Worm (Caenorhabditis elegans): ENCODE measurements around the gene acr-2.

- TF ChIP-seq nhr-12 (tag; optimal IDR thresholded peaks at IDR 0.05) = no peak
- TF ChIP-seq mls-2 (tag; optimal IDR thresholded peaks at IDR 0.05) = no peak
- TF ChIP-seq bed-3 (GFP tag; optimal IDR thresholded peaks at IDR 0.05) = no peak
- no peak for TF ChIP-seq pha-4 (tag; optimal IDR thresholded peaks at IDR 0.05)
- no peak for TF ChIP-seq unc-62 (GFP tag; optimal IDR thresholded peaks at IDR 0.05)
- no peak for TF ChIP-seq unc-120 (tag; optimal IDR thresholded peaks at IDR 0.05; ENCODE audit: poor library complexity, severe bottlenecking)
- TF ChIP-seq mab-5 (tag; optimal IDR thresholded peaks at IDR 0.05) = no peak
- TF ChIP-seq nhr-28 (tag; optimal IDR thresholded peaks at IDR 0.05) = no peak
- no peak for TF ChIP-seq nhr-2 (tag; optimal IDR thresholded peaks at IDR 0.05)
- no peak for TF ChIP-seq M03D4.4 (tag; optimal IDR thresholded peaks at IDR 0.05)
- no peak for TF ChIP-seq unc-39 (tag; optimal IDR thresholded peaks at IDR 0.05)
- TF ChIP-seq lsy-2 (tag; optimal IDR thresholded peaks at IDR 0.05) = no peak
- TF ChIP-seq tbx-8 (GFP tag; optimal IDR thresholded peaks at IDR 0.05) = no peak
- TF ChIP-seq blmp-1 (tag; optimal IDR thresholded peaks at IDR 0.05) = no peak
Measured at ce11 chrX:6669366-6669765, 33.0 kb upstream of the acr-2 start.
